Fruit fly (Drosophila melanogaster) whole organism, adult: Measurements from ENCODE around the gene Gr98a.

Source experiments
- CG11617 ChIP-seq: fragments of 200-800 bp; sonication (Bioruptor generic); optimal IDR thresholded peaks from 2 replicates; lab custom pipeline; 2017; ENCODE audit warnings: mild to moderate bottlenecking, missing biosample characterization, missing genetic modification reagents, missing genetic modification characterization
- CG14711 ChIP-seq: fragments of 200-800 bp; sonication (Bioruptor generic); optimal IDR thresholded peaks from 2 replicates; lab custom pipeline; 2018; ENCODE audit warnings: missing biosample characterization, mild to moderate bottlenecking, missing genetic modification characterization, moderate library complexity
- CG1620 ChIP-seq: fragments of 200-800 bp; sonication (Bioruptor generic); optimal IDR thresholded peaks from 2 replicates; lab custom pipeline; 2016; ENCODE audit warnings: missing biosample characterization, missing genetic modification characterization
- CG5204 ChIP-seq: fragments of 200-800 bp; sonication (Bioruptor generic); optimal IDR thresholded peaks from 2 replicates; lab custom pipeline; 2016; ENCODE audit warnings: missing biosample characterization, missing genetic modification characterization
- CG7045 ChIP-seq: fragments of 200-800 bp; sonication (Bioruptor generic); optimal IDR thresholded peaks from 2 replicates; lab custom pipeline; 2017; ENCODE audit warnings: missing biosample characterization, mild to moderate bottlenecking, missing genetic modification characterization
- CG7101 ChIP-seq: fragments of 200-800 bp; sonication (Bioruptor generic); optimal IDR thresholded peaks from 2 replicates; lab custom pipeline; 2018; ENCODE audit warnings: missing biosample characterization, mild to moderate bottlenecking, missing genetic modification characterization, moderate library complexity
- Crg-1 ChIP-seq: fragments of 200-800 bp; sonication (Bioruptor generic); optimal IDR thresholded peaks from 2 replicates; lab custom pipeline; 2016; ENCODE audit warnings: missing biosample characterization, missing genetic modification characterization
- bab1 ChIP-seq: fragments of 200-800 bp; sonication (Bioruptor generic); optimal IDR thresholded peaks from 3 replicates; lab custom pipeline; 2019; ENCODE audit warnings: missing biosample characterization, mild to moderate bottlenecking, missing genetic modification characterization, moderate library complexity
- kay ChIP-seq: fragments of 200-800 bp; sonication (Bioruptor generic); peaks from one replicate; lab custom pipeline; 2016; ENCODE audit warnings: missing biosample characterization, missing genetic modification characterization, borderline replicate concordance
- ovo ChIP-seq: fragments of 200-800 bp; sonication (Bioruptor generic); optimal IDR thresholded peaks from 2 replicates; lab custom pipeline; 2016; ENCODE audit warnings: missing biosample characterization, missing genetic modification characterization
- pad ChIP-seq: fragments of 200-800 bp; sonication (Bioruptor generic); optimal IDR thresholded peaks from 3 replicates; lab custom pipeline; 2017; ENCODE audit warnings: missing biosample characterization, missing genetic modification characterization, mild to moderate bottlenecking, moderate library complexity, missing genetic modification reagents

DNA sequence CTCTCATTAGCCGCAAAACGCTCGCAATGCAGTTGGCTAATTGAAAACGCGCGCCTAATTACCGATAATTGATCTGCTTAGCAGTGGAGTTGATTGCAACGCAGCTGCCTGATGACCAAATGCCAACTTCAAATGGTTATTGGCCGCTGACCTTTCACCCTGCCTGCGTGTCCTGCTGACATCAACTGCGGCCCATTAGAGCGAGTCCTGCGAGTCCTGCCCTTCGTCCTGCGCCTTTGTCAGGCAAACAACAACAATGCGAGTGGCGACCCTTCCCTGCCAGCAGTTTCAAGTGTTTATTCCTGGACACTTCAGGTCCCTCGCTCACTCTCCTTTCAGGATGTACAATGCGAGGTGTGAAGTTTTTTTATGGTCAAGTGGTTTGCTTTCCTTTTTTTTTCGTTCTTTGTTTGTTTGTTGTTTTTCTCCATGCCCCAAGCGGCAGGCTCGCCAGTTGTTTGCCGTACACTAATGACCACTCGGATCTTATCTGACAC lies 45.2 kb upstream of the Gr98a start:
- TF ChIP-seq CG11617 (no peak), CG7045 (GFP tag; lab: Kevin White, UChicago) (no peak), CG1620 (no peak), CG7101 (tag; lab: Kevin White, UChicago) (no peak), CG14711 (tag; lab: Kevin White, UChicago) (no peak), Crg-1 (no peak), ovo (GFP tag; lab: Kevin White, UChicago) (no peak), pad (GFP tag; lab: Kevin White, UChicago) (no peak), bab1 (no peak), kay (no peak), CG5204 (GFP tag; lab: Kevin White, UChicago) (no peak)
